Fruit fly (Drosophila melanogaster): Measurements from ENCODE around the gene rept.

Gene rept

DNA sequence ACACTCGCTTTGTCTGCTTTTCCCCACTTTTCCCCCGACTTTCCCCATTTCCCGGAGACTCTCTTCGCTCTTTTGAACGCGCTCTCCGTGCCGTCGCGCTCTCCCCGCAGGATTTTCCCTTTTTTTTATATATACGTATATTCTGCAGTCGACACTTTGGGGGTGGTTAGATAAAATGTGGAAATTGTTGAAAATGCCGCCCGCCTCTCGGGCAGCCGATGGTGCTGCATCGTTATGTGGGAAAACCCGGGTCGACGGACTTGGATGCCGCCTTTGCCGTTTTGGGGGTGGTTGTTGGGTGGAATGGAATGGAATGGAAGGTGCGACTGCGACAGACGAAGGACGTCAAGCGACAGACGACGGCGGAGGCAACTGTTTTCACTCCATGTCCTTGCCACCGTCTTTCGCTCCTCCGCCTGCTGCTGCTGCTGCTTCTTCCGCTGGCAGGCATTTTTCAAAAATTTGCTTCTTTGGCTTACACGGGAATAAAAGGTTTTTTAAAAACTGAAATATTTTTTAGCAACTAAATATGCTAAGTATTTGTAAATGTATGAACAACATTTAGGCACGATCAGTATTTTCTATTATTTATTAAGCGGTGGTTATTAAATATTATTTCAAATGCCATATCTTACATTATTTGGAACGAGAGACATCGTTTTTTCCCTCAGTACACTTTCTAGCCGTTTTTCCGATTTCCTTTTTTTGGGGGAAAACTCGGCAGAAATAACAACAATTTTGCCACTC lies 24.2 kb upstream of the rept start (continued):
- TF ChIP-seq CG14014 (GFP tag; IDR thresholded peaks at IDR 0.05) (peak; percentile 41; the same call in 1 of the 2 replicates), Hr78 (GFP tag; optimal IDR thresholded peaks at IDR 0.05) (no peak), zen (tag; optimal IDR thresholded peaks at IDR 0.05) (no peak), CG34422 (GFP tag; IDR thresholded peaks at IDR 0.05) (no peak), Aef1 (GFP tag; IDR thresholded peaks at IDR 0.05) (no peak), CG9215 (GFP tag; IDR thresholded peaks at IDR 0.05) (no peak), Sox100B (GFP tag; optimal IDR thresholded peaks at IDR 0.05) (no peak), CG4707 (GFP tag; optimal IDR thresholded peaks at IDR 0.05) (no peak), stwl (tag; optimal IDR thresholded peaks at IDR 0.05) (no peak), nau (GFP tag; optimal IDR thresholded peaks at IDR 0.05) (no peak), kah (GFP tag; optimal IDR thresholded peaks at IDR 0.05) (no peak), CG30020 (tag; optimal IDR thresholded peaks at IDR 0.05) (no peak), CHES-1-like (GFP tag; optimal IDR thresholded peaks at IDR 0.05) (no peak), HmgZ (tag; optimal IDR thresholded peaks at IDR 0.05) (no peak), CG8281 (tag; optimal IDR thresholded peaks at IDR 0.05) (no peak), CG4404 (GFP tag; IDR thresholded peaks at IDR 0.05) (no peak), CG16863 (GFP tag; optimal IDR thresholded peaks at IDR 0.05) (no peak), CG4730 (GFP tag; IDR thresholded peaks at IDR 0.05) (no peak), CG8765 (GFP tag; IDR thresholded peaks at IDR 0.05) (no peak), tx (GFP tag; optimal IDR thresholded peaks at IDR 0.05) (no peak), ro (GFP tag; IDR thresholded peaks at IDR 0.05) (no peak), danr (GFP tag; IDR thresholded peaks at IDR 0.05) (no peak; the same call in 1 of the 2 replicates), CG6272 (GFP tag; IDR thresholded peaks at IDR 0.05) (no peak), Spps (tag; optimal IDR thresholded peaks at IDR 0.05) (no peak), vnd (GFP tag; IDR thresholded peaks at IDR 0.05; ENCODE audit: partially characterized antibody) (no peak), salm (tag; optimal IDR thresholded peaks at IDR 0.05) (no peak), NC2β (GFP tag; optimal IDR thresholded peaks at IDR 0.05) (no peak), dati (GFP tag; IDR thresholded peaks at IDR 0.05) (no peak), seq (GFP tag; IDR thresholded peaks at IDR 0.05) (peak; percentile 35; the same call in 1 of the 2 replicates), Dp (GFP tag; optimal IDR thresholded peaks at IDR 0.05) (no peak), E2f2 (GFP tag; IDR thresholded peaks at IDR 0.05) (0 out of 2 replicates have a peak, but pooled peaks have one; percentile 13), ATbp (GFP tag; optimal IDR thresholded peaks at IDR 0.05) (peak; percentile 28), chinmo (GFP tag; IDR thresholded peaks at IDR 0.05; ENCODE audit: partially characterized antibody) (0 out of 4 replicates have a peak, but pooled peaks have one; percentile 10)

DNA sequence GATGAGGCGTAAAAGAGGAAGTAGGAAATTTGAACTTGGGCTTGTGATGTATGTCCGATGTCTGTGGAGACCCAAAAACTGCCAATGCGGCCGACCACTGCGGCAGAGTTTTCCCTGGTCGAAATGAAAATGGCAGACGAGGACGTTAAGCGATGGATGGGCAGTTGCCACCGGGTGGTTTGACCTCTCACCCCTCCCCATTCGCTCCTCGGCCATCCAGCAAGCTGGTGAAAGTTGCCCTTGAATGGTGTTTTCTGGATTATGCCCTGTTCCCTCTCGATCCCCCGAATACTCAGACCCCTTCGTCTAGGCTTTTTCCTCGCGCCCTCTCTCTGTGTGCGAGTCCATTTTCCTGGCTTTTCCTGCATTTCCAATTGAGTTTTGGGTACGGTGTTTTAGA lies 23.5 kb upstream of the rept start:
- TF ChIP-seq crol (GFP tag; IDR thresholded peaks at IDR 0.05), result peak; percentile 58
- TF ChIP-seq abd-A (tag; optimal IDR thresholded peaks at IDR 0.05), result peak; percentile 86
- TF ChIP-seq Chrac-16 (GFP tag; optimal IDR thresholded peaks at IDR 0.05), result no peak
- no peak for TF ChIP-seq vvl (GFP tag; IDR thresholded peaks at IDR 0.05)
- no peak for TF ChIP-seq Bgb (GFP tag; IDR thresholded peaks at IDR 0.05; ENCODE audit: partially characterized antibody)
- 0 out of 2 replicates have a peak, but pooled peaks have one; percentile 17 for TF ChIP-seq chm (GFP tag; IDR thresholded peaks at IDR 0.05)
- TF ChIP-seq eyg (GFP tag; optimal IDR thresholded peaks at IDR 0.05), result no peak

Measured in whole organism, embryonic.